Worm (Caenorhabditis elegans): ENCODE measurements around the gene adt-3.

adt-3 gene

ce11 chrX:3974160-3974559, 42.7 kb downstream of the adt-3 start:
- no peak for TF ChIP-seq mdt-29 (GFP tag; IDR thresholded peaks at IDR 0.05)
- TF ChIP-seq tra-1 (GFP tag; IDR thresholded peaks at IDR 0.05): no peak
- peak in 1 of 2 experiments; percentile 83 for TF ChIP-seq unc-62 (GFP tag; optimal IDR thresholded peaks at IDR 0.05 in 1 of 2)
- TF ChIP-seq unc-62 (tag; optimal IDR thresholded peaks at IDR 0.05): no peak
- TF ChIP-seq dmd-8 (GFP tag; IDR thresholded peaks at IDR 0.05): no peak
- no peak for TF ChIP-seq mxl-2 (GFP tag; conservative IDR thresholded peaks at IDR 0.05)
- peak; percentile 9 for TF ChIP-seq hlh-30 (tag; optimal IDR thresholded peaks at IDR 0.05; ENCODE audit: insufficient read depth)
- no peak for TF ChIP-seq cey-2 (tag; optimal IDR thresholded peaks at IDR 0.05; ENCODE audit: borderline replicate concordance, insufficient read depth)
- no peak for TF ChIP-seq ceh-82 (tag; optimal IDR thresholded peaks at IDR 0.05)
- no peak for TF ChIP-seq lin-13 (GFP tag; optimal IDR thresholded peaks at IDR 0.05)
- TF ChIP-seq hmg-1.1 (GFP tag; IDR thresholded peaks at IDR 0.05): no peak
- TF ChIP-seq daf-8 (GFP tag; IDR thresholded peaks at IDR 0.05): no peak
- TF ChIP-seq hlh-11 (tag; optimal IDR thresholded peaks at IDR 0.05): peak; percentile 38

ce11 chrX:3976755-3977154, 45.3 kb downstream of the adt-3 start:
- TF ChIP-seq lin-38 (GFP tag; IDR thresholded peaks at IDR 0.05) (no peak), dpl-1 (GFP tag; optimal IDR thresholded peaks at IDR 0.05) (no peak), ceh-28 (tag; optimal IDR thresholded peaks at IDR 0.05) (no peak), rbr-2 (tag; optimal IDR thresholded peaks at IDR 0.05) (no peak), zip-2 (tag; optimal IDR thresholded peaks at IDR 0.05) (no peak), nhr-6 (tag; optimal IDR thresholded peaks at IDR 0.05) (no peak), D1046.2 (GFP tag; IDR thresholded peaks at IDR 0.05) (no peak), zfp-3 (GFP tag; conservative IDR thresholded peaks at IDR 0.05) (no peak), unc-62 (GFP tag; optimal IDR thresholded peaks at IDR 0.05 in 1 of 2) (peak in 1 of 2 experiments; percentile 11), unc-62 (tag; optimal IDR thresholded peaks at IDR 0.05) (no peak), ama-1 (optimal IDR thresholded peaks at IDR 0.05) (no peak), aha-1 (tag) (peak; percentile 20), hlh-11 (tag; optimal IDR thresholded peaks at IDR 0.05) (no peak), unc-130 (GFP tag; optimal IDR thresholded peaks at IDR 0.05) (no peak)

- TF ChIP-seq lin-15B (tag; optimal IDR thresholded peaks at IDR 0.05) (no peak), unc-130 (GFP tag; optimal IDR thresholded peaks at IDR 0.05) (no peak), zfp-3 (GFP tag; conservative IDR thresholded peaks at IDR 0.05) (no peak), R02D3.7 (tag; optimal IDR thresholded peaks at IDR 0.05) (no peak), Y48G9A.11 (GFP tag; IDR thresholded peaks at IDR 0.05) (no peak), lin-29 (GFP tag; IDR thresholded peaks at IDR 0.05) (no peak), nhr-11 (tag; optimal IDR thresholded peaks at IDR 0.05) (no peak), F37D6.2 (tag; optimal IDR thresholded peaks at IDR 0.05) (no peak), daf-16 (GFP tag; optimal IDR thresholded peaks at IDR 0.05) (no peak), daf-16 (tag; optimal IDR thresholded peaks at IDR 0.05) (no peak), madf-9 (GFP tag; conservative IDR thresholded peaks at IDR 0.05) (no peak), nhr-42 (GFP tag; IDR thresholded peaks at IDR 0.05) (no peak), jun-1 (tag; optimal IDR thresholded peaks at IDR 0.05) (no peak), mdl-1 (tag; optimal IDR thresholded peaks at IDR 0.05) (no peak), hif-1 (tag; optimal IDR thresholded peaks at IDR 0.05) (no peak), nhr-28 (tag; optimal IDR thresholded peaks at IDR 0.05) (no peak), nhr-41 (GFP tag; IDR thresholded peaks at IDR 0.05) (no peak), cey-2 (tag; optimal IDR thresholded peaks at IDR 0.05; ENCODE audit: borderline replicate concordance, insufficient read depth) (no peak), mxl-3 (GFP tag; optimal IDR thresholded peaks at IDR 0.05) (no peak)
Observed at ce11 chrX:3977271-3977670, 45.8 kb downstream of the adt-3 start.
